Worm (Caenorhabditis elegans) whole organism, early embryonic: ENCODE data around the gene M60.4.

Experiments
- F13C5.2 ChIP-seq: sonication (generic microtip); optimal IDR thresholded peaks from 2 replicates; lab custom pipeline; 2017; ENCODE audit warnings: mild to moderate bottlenecking, missing genetic modification characterization, inconsistent platforms, missing compliant biosample characterization
- aly-1 ChIP-seq: sonication (generic microtip); optimal IDR thresholded peaks from 2 replicates; lab custom pipeline; 2016; ENCODE audit warnings: missing genetic modification characterization, missing compliant biosample characterization
- ama-1 ChIP-seq: fragments of 150-350 bp; optimal IDR thresholded peaks from 2 replicates; lab custom pipeline; 2014
- ets-7 ChIP-seq: sonication (generic microtip); optimal IDR thresholded peaks from 2 replicates; lab custom pipeline; 2016; ENCODE audit warnings: missing genotype, missing genetic modification characterization, missing compliant biosample characterization
- flt-1 ChIP-seq: fragments of 200-800 bp; sonication (Bioruptor generic); IDR thresholded peaks from 2 replicates; pipeline ENCODE4 v1.3.6; 2022; ENCODE audit warnings: missing genetic modification characterization, missing compliant biosample characterization
- hmbx-1 ChIP-seq: sonication (generic microtip); optimal IDR thresholded peaks from 2 replicates; lab custom pipeline; 2016; ENCODE audit warnings: mild to moderate bottlenecking, missing genetic modification characterization, missing compliant biosample characterization
- tbx-11 ChIP-seq: fragments of 200-800 bp; sonication (Bioruptor generic); IDR thresholded peaks from 2 replicates; pipeline ENCODE4 v1.3.6; 2022; ENCODE audit warnings: missing genetic modification characterization, missing compliant biosample characterization

DNA sequence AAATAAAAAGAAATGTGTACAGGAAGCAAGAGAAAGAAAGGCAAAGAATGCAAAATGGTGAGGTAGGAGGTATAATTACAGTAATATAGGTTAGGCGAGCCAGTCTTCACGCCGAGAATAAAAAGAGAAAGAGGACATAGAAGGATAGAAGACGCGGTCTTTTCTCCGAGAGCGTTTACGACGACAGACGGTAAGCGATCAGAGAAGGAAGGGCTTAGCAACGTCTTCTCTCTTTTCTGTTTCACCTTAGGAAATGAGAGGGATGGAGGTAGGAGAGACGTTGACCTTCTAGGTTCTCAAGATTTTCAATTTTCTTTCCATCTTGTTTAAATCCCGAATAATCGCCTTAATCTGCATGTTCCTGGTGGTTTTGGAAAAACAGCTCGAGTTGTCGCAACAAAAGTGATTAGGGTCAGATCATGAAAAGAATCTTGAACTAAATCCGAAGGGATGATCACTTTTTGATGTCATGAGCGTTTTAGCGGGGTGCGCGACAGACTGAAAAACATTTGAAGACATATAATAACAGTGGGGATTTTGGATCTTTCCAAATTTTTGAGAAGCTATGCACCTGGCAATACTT, 34.9 kb upstream of the M60.4 start, which contains the start of gene cutl-29:
- TF ChIP-seq hmbx-1 (tag; lab: Kevin White, UChicago) (no peak), ama-1 (no peak), aly-1 (tag; lab: Kevin White, UChicago) (no peak), flt-1 (GFP tag; lab: Robert Waterston, UW) (no peak), ets-7 (tag; lab: Kevin White, UChicago) (no peak), F13C5.2 (tag; lab: Kevin White, UChicago) (no peak), tbx-11 (GFP tag; lab: Robert Waterston, UW) (no peak)
